Worm (Caenorhabditis elegans): ENCODE measurements around the gene F59A1.16.

F59A1.16 gene

ce11 chrV:17684857-17685256 lies at the start of gene F59A1.16, which contains the start of gene F59A1.6:
TSS of gene F59A1.16 (minus strand) at chrV:17684957.
TSS of gene F59A1.6 (plus strand) at chrV:17685141.
- TF ChIP-seq unc-62 (GFP tag; optimal IDR thresholded peaks at IDR 0.05), result no peak

ce11 chrV:17732516-17732915 lies 47.8 kb upstream of the F59A1.16 start, which contains the start of gene twk-42:
TSS of gene twk-42 (minus strand) at chrV:17732616.
- TF ChIP-seq unc-62 (GFP tag; optimal IDR thresholded peaks at IDR 0.05), result no peak

DNA sequence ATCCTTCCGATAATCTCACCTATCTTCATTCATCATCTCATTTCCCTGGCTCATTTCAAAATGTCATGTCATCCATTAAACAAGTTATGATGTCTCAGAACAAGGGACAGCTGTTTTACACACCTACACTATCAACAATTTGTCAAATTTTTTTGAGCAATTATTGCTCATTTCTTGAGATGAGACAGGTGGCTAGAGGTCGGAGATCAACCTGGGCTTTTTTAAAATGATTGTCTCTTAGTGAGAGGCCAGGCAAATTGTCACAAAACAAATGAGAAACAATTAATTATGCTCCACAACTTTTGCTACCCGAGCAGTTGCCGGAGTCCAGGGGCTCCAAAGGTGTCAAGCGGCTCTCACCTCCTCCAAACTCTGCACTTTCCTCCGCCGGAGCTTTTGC lies 44.0 kb upstream of the F59A1.16 start:
- no peak for TF ChIP-seq unc-62 (GFP tag; optimal IDR thresholded peaks at IDR 0.05)

- no peak for TF ChIP-seq unc-62 (GFP tag; optimal IDR thresholded peaks at IDR 0.05)
These were observed 43.6 kb upstream of the F59A1.16 start for ce11 chrV:17728336-17728735.

DNA sequence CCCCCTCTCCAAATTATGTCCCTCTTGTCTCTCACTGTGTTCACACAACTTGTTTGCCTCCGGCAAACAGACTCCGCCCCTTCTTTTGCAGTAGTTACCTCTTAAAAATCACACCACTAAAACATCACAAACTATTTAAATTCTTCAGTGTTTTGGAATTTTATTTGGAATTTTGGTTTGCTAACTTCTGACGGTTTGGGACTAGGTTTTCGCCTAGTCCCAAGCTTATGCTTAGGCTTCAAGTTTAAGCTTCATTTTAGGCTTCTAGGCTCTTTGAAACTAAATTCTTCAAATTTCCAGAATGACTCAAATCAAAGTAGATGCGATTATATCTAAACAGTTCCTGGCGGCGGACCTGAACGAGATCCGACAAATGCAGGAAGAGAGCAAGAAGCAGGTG lies 39.9 kb upstream of the F59A1.16 start, which contains the start of gene fat-5:
fat-5 (plus strand) TSS at position 301 of the 400 bp plus-strand sequence.
- TF ChIP-seq unc-62 (GFP tag; optimal IDR thresholded peaks at IDR 0.05), result no peak

DNA sequence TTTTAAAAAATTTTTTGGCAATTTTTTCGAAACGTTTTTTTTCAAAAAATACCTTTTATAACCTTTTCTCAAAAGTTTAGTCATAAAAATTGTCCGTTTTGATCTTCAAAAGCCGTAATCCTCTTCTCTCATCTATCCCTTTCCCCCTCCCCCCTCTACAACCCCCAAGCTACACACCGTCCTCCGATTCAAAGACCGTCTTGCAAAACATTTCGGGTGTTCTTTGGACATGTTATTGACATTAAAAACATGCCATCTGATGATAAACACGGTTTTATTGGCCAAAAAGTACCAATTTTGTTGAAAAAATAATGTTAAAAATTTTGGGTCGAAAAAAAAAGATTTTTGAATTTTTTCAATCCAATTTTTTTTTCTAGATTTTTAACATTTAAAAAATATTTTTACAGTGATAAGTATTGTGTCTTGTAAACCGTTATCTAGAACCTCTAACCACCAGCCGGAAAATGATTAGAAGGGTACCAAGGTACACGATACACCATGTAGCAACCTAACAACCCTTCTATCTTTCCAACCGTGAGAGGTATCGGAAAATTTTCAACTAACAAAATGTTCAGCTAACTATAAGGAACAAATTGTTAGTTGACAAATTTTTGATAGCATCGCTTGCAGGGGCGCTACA lies 38.5 kb upstream of the F59A1.16 start:
- no peak for TF ChIP-seq unc-62 (GFP tag; optimal IDR thresholded peaks at IDR 0.05)

- no peak for TF ChIP-seq unc-62 (GFP tag; optimal IDR thresholded peaks at IDR 0.05)
These were observed 37.8 kb upstream of the F59A1.16 start for ce11 chrV:17722553-17722952.

DNA sequence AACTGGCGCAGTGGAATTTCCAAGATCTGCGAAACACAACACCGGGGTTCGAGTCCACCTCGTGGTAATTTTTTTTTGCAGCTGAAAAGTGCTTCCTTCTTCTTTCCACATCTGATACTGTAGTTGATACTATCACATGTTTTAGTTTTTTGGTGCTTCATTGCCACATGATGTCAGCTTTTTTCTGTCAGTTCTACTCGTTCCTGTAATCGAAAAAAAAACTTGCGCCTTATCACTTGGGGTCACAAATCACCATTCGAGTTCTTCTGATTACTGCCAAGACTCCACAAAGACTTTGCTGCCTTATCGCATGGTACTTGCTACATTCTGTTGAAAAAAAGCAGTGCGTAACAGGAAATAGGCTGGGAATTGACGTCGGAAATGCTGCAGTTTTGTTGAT lies 37.0 kb upstream of the F59A1.16 start:
- no peak for TF ChIP-seq unc-62 (GFP tag; optimal IDR thresholded peaks at IDR 0.05)

ce11 chrV:17718647-17719046 lies 33.9 kb upstream of the F59A1.16 start, which contains the start of gene str-77:
TSS of gene str-77 (plus strand) at chrV:17718947.
- no peak for TF ChIP-seq unc-62 (GFP tag; optimal IDR thresholded peaks at IDR 0.05)

DNA sequence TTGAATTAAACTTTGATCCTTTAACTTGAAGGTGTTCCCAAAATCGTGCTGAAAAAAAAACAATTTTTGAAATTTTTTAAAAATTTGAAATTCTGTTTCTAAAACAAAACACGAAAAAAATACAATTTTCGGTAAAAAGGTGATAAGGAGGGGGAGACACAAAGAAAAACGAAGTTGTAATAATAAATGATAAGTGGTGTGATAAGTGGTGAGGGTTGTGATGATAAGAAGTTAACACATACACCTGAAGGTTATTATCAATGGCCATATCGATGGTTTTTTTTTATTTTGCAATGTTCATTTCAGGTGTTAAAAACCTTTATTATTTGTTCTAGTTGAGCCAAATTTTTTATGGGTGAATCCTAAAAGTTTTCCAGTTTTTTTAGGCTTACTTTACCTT lies 29.6 kb upstream of the F59A1.16 start, which contains the start of gene twk-33:
twk-33 (minus strand) TSS at position 48 of the 400 bp plus-strand sequence.
- TF ChIP-seq unc-62 (GFP tag; optimal IDR thresholded peaks at IDR 0.05), result no peak

DNA sequence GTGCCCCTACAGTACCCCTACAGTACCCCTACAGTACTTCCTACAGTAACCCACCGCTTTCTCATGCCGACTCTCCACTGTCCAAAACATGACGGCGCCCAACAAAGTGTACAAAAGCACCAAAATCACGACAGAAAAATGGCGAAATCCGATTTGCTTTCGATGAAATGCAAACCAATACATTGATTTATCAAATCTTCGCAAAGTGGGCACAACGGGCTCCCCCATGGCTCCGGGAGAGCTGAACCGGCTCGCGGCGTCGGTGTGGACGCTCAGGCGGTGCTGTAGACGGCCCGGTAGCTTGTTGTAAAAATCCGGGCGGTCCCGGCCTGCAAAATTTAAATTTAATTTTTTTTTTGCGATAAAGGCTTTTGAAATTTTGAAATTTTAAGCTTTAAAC lies 27.6 kb upstream of the F59A1.16 start:
- no peak for TF ChIP-seq unc-62 (GFP tag; optimal IDR thresholded peaks at IDR 0.05)

DNA sequence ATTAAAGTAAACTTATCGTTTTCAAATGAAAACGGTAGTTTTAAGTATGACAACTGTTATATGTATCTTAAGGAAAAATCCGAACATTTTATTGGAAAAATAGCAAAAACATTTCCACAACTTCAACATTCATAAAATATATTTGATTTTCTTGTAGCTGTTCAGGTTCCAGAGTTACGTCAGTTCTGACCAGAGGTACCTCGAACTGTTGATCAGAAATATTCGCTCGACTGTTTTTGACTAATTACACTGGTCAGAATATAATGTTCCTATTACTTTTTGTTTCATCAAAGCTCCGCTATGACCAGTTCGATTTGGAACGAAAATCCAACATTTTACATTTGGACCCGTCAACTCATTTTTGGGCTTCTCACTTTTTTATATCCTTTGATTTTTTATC lies 22.3 kb upstream of the F59A1.16 start, which contains the start of gene srh-31:
srh-31 (plus strand) TSS at position 301 of the 400 bp plus-strand sequence.
- no peak for TF ChIP-seq unc-62 (GFP tag; optimal IDR thresholded peaks at IDR 0.05)

ce11 chrV:17706217-17706806 lies 21.6 kb upstream of the F59A1.16 start:
- no peak for TF ChIP-seq unc-62 (GFP tag; optimal IDR thresholded peaks at IDR 0.05)

DNA sequence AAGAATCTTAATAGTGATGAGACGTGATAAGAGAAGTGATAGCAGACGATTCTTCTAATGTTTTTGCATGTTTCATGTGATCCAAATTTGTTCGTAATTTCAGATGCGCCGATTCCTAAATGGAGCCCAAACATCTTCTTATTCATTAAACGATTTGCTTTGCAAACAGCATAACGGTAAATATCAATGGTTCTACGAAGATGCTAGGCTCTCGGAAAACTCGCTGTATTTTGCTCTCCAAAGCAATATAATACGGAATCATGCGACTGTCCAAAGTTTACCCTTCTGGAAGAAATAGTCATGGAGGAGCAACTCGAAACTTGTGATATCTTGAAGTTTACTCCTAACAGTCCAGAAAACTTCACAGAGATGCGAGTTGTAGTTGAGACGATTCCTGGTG lies 21.1 kb upstream of the F59A1.16 start, which contains the start of gene W06D12.6:
W06D12.6 (plus strand) TSS at position 301 of the 400 bp plus-strand sequence.
- no peak for TF ChIP-seq unc-62 (GFP tag; optimal IDR thresholded peaks at IDR 0.05)

- no peak for TF ChIP-seq unc-62 (GFP tag; optimal IDR thresholded peaks at IDR 0.05)
These were observed 16.0 kb upstream of the F59A1.16 start, which contains the start of the genes Y26G10.5 and srh-32 for ce11 chrV:17700728-17701262. TSS of gene Y26G10.5 (minus strand) at chrV:17700828. TSS of gene srh-32 (plus strand) at chrV:17701212.

ce11 chrV:17699659-17700058 lies 14.9 kb upstream of the F59A1.16 start, which contains the start of gene Y26G10.6:
TSS of gene Y26G10.6 (plus strand) at chrV:17699959.
- TF ChIP-seq unc-62 (GFP tag; optimal IDR thresholded peaks at IDR 0.05), result no peak
